Worm (Caenorhabditis elegans): ENCODE results near the gene T13F3.8.

- TF ChIP-seq hmbx-1 (tag; optimal IDR thresholded peaks at IDR 0.05) = no peak
- TF ChIP-seq ets-7 (tag; optimal IDR thresholded peaks at IDR 0.05) = no peak
- TF ChIP-seq hnd-1 (tag; optimal IDR thresholded peaks at IDR 0.05) = no peak
- no peak for TF ChIP-seq ceh-36 (tag; optimal IDR thresholded peaks at IDR 0.05)
- TF ChIP-seq pes-1 (GFP tag; IDR thresholded peaks at IDR 0.05) = no peak
- no peak for TF ChIP-seq B0310.2 (tag; optimal IDR thresholded peaks at IDR 0.05)
- no peak for TF ChIP-seq ama-1 (optimal IDR thresholded peaks at IDR 0.05)
- no peak for TF ChIP-seq flt-1 (GFP tag; IDR thresholded peaks at IDR 0.05)
Measured at ce11 chrV:16302439-16302838, 32.8 kb downstream of the T13F3.8 start, which contains the start of the genes C31A11.13 and oac-6.
